Fruit fly (Drosophila melanogaster) whole organism, embryonic: ENCODE data around the gene CG7006.

ENCODE experiments used
- CG10209 ChIP-seq: fragments of 200-800 bp; sonication (Bioruptor generic); optimal IDR thresholded peaks from 3 replicates; lab custom pipeline; 2017; ENCODE audit warnings: missing biosample characterization, mild to moderate bottlenecking, missing genetic modification characterization, missing genetic modification reagents
- CG12942 ChIP-seq: fragments of 200-800 bp; sonication (Bioruptor generic); optimal IDR thresholded peaks from 3 replicates; lab custom pipeline; 2016; ENCODE audit warnings: missing biosample characterization, missing genetic modification characterization
- CG14710 ChIP-seq: fragments of 200-800 bp; sonication (Bioruptor generic); optimal IDR thresholded peaks from 3 replicates; lab custom pipeline; 2019; ENCODE audit warnings: missing biosample characterization, mild to moderate bottlenecking, missing genetic modification characterization, moderate library complexity
- CG15269 ChIP-seq: fragments of 200-800 bp; sonication (Bioruptor generic); optimal IDR thresholded peaks from 2 replicates; lab custom pipeline; 2018; ENCODE audit warnings: missing biosample characterization, mild to moderate bottlenecking, missing genetic modification characterization, moderate library complexity
- CG1529 ChIP-seq: fragments of 200-800 bp; sonication (Bioruptor generic); optimal IDR thresholded peaks from 3 replicates; lab custom pipeline; 2018; ENCODE audit warnings: missing biosample characterization, missing genetic modification characterization
- CG16815 ChIP-seq: fragments of 200-800 bp; sonication (Bioruptor generic); optimal IDR thresholded peaks from 3 replicates; lab custom pipeline; 2017; ENCODE audit warnings: missing biosample characterization, mild to moderate bottlenecking, missing genetic modification characterization
- CG17385 ChIP-seq: fragments of 200-800 bp; sonication (Bioruptor generic); optimal IDR thresholded peaks from 3 replicates; lab custom pipeline; 2018; ENCODE audit warnings: missing biosample characterization, mild to moderate bottlenecking, missing genetic modification characterization
- CG2129 ChIP-seq: fragments of 200-800 bp; sonication (Bioruptor generic); IDR thresholded peaks from 2 replicates; pipeline ENCODE4 v1.3.6; 2022; ENCODE audit warnings: missing biosample characterization, missing genetic modification characterization; ENCODE audit not compliant: partially characterized antibody
- CG30020 ChIP-seq: fragments of 200-800 bp; optimal IDR thresholded peaks from 2 replicates; lab custom pipeline; 2019; ENCODE audit warnings: missing biosample characterization, mild to moderate bottlenecking, missing genetic modification characterization, moderate library complexity
- CG31365 ChIP-seq: fragments of 200-800 bp; sonication (Bioruptor generic); optimal IDR thresholded peaks from 2 replicates; lab custom pipeline; 2018; ENCODE audit warnings: missing biosample characterization, mild to moderate bottlenecking, missing genetic modification characterization
- CG3163 ChIP-seq: fragments of 200-800 bp; sonication (Bioruptor generic); optimal IDR thresholded peaks from 3 replicates; lab custom pipeline; 2016; ENCODE audit warnings: missing biosample characterization, missing genetic modification characterization
- CG6175 ChIP-seq: fragments of 200-800 bp; sonication (Bioruptor generic); IDR thresholded peaks from 3 replicates; pipeline ENCODE4 v1.3.6; 2022; ENCODE audit warnings: missing biosample characterization, missing genetic modification characterization
- CG7786 ChIP-seq: fragments of 200-800 bp; sonication (Bioruptor generic); optimal IDR thresholded peaks from 2 replicates; lab custom pipeline; 2016; ENCODE audit warnings: missing biosample characterization, missing genetic modification characterization
- CG8388 ChIP-seq: fragments of 200-800 bp; sonication (Bioruptor generic); optimal IDR thresholded peaks from 2 replicates; lab custom pipeline; 2019; ENCODE audit warnings: missing biosample characterization, mild to moderate bottlenecking, missing genetic modification characterization, moderate library complexity
- Camta ChIP-seq: fragments of 200-800 bp; sonication (Bioruptor generic); optimal IDR thresholded peaks from 2 replicates; lab custom pipeline; 2016; ENCODE audit warnings: missing biosample characterization, missing genetic modification characterization
- CrebB ChIP-seq: fragments of 200-800 bp; sonication (Bioruptor generic); optimal IDR thresholded peaks from 3 replicates; lab custom pipeline; 2018; ENCODE audit warnings: missing biosample characterization, mild to moderate bottlenecking, missing genetic modification characterization
- Dip2 ChIP-seq: fragments of 200-800 bp; sonication (Bioruptor generic); IDR thresholded peaks from 2 replicates; pipeline ENCODE4 v1.3.6; 2022; ENCODE audit warnings: missing biosample characterization, missing genetic modification characterization
- Ets97D ChIP-seq: fragments of 200-800 bp; sonication (Bioruptor generic); optimal IDR thresholded peaks from 3 replicates; lab custom pipeline; 2016; ENCODE audit warnings: missing biosample characterization, missing genetic modification characterization
- HHEX ChIP-seq: fragments of 200-800 bp; sonication (Bioruptor generic); optimal IDR thresholded peaks from 3 replicates; lab custom pipeline; 2017; ENCODE audit warnings: missing biosample characterization, mild to moderate bottlenecking, missing genetic modification characterization, missing genetic modification reagents
- HLH3B ChIP-seq: fragments of 200-800 bp; sonication (Bioruptor generic); IDR thresholded peaks from 2 replicates; pipeline ENCODE4 v1.3.6; 2022; ENCODE audit warnings: missing biosample characterization, missing genetic modification characterization
- Hr39 ChIP-seq: fragments of >200 bp; optimal IDR thresholded peaks from 2 replicates; lab custom pipeline; 2017
- MTF-1 ChIP-seq: fragments of 200-800 bp; sonication (Bioruptor generic); optimal IDR thresholded peaks from 2 replicates; lab custom pipeline; 2018; ENCODE audit warnings: missing biosample characterization, mild to moderate bottlenecking, missing genetic modification characterization, borderline replicate concordance
- Mrtf ChIP-seq: fragments of 200-800 bp; sonication (Bioruptor generic); IDR thresholded peaks from 3 replicates; pipeline ENCODE4 v1.3.6; 2022; ENCODE audit warnings: missing biosample characterization, missing genetic modification characterization
- Myb ChIP-seq: fragments of 200-800 bp; sonication (Bioruptor generic); optimal IDR thresholded peaks from 2 replicates; lab custom pipeline; 2016; ENCODE audit warnings: missing biosample characterization, missing genetic modification characterization
- Nf-YB ChIP-seq: fragments of 200-800 bp; sonication (Bioruptor generic); optimal IDR thresholded peaks from 3 replicates; lab custom pipeline; 2019; ENCODE audit warnings: missing biosample characterization, mild to moderate bottlenecking, missing genetic modification characterization, moderate library complexity
- Rfx ChIP-seq: fragments of 200-800 bp; sonication (Bioruptor generic); IDR thresholded peaks from 2 replicates; pipeline ENCODE4 v1.3.6; 2022; ENCODE audit warnings: missing biosample characterization, missing genetic modification characterization
- Rx ChIP-seq: fragments of 200-800 bp; sonication (Bioruptor generic); IDR thresholded peaks from 2 replicates; pipeline ENCODE4 v1.3.6; 2022; ENCODE audit warnings: missing biosample characterization, missing genetic modification characterization
- Sry-δ ChIP-seq: fragments of 200-800 bp; sonication (Bioruptor generic); optimal IDR thresholded peaks from 2 replicates; lab custom pipeline; 2016; ENCODE audit warnings: missing biosample characterization, missing genetic modification characterization
- abd-A ChIP-seq: fragments of 200-800 bp; sonication (Bioruptor generic); optimal IDR thresholded peaks from 3 replicates; lab custom pipeline; 2019; ENCODE audit warnings: missing biosample characterization, mild to moderate bottlenecking, missing genetic modification characterization, moderate library complexity
- ap ChIP-seq: fragments of 200-800 bp; sonication (Bioruptor generic); IDR thresholded peaks from 2 replicates; pipeline ENCODE4 v1.3.6; 2022; ENCODE audit warnings: missing biosample characterization, missing genetic modification characterization
- bcd ChIP-seq: fragments of 200-800 bp; sonication (Bioruptor generic); optimal IDR thresholded peaks from 2 replicates; lab custom pipeline; 2017; ENCODE audit warnings: missing biosample characterization, mild to moderate bottlenecking, missing genetic modification characterization
- cad ChIP-seq: fragments of >200 bp; optimal IDR thresholded peaks from 2 replicates; lab custom pipeline; 2017; ENCODE audit warnings: missing biosample characterization, missing genetic modification characterization
- croc ChIP-seq: fragments of 200-800 bp; sonication (Bioruptor generic); conservative IDR thresholded peaks from 3 replicates; pipeline ENCODE4 v1.3.6; 2022; ENCODE audit warnings: missing biosample characterization, missing genetic modification characterization
- cwo ChIP-seq: fragments of 200-800 bp; sonication (Bioruptor generic); optimal IDR thresholded peaks from 3 replicates; lab custom pipeline; 2017; ENCODE audit warnings: missing biosample characterization, missing genetic modification characterization, mild to moderate bottlenecking, moderate library complexity, missing genetic modification reagents
- dimm ChIP-seq: fragments of 200-800 bp; sonication (Bioruptor generic); IDR thresholded peaks from 2 replicates; pipeline ENCODE4 v1.3.6; 2022; ENCODE audit warnings: missing biosample characterization, missing genetic modification characterization
- gt ChIP-seq: fragments of 200-800 bp; sonication (Bioruptor generic); IDR thresholded peaks from 2 replicates; pipeline ENCODE4 v1.3.6; 2022; ENCODE audit warnings: missing biosample characterization, missing genetic modification characterization
- kah ChIP-seq: fragments of 200-800 bp; sonication (Bioruptor generic); optimal IDR thresholded peaks from 2 replicates; lab custom pipeline; 2018; ENCODE audit warnings: missing biosample characterization, mild to moderate bottlenecking, missing genetic modification characterization
- lola ChIP-seq, 3 experiments: fragments of >200 bp in 2 of 3; fragments of 200-800 bp in 1 of 3; sonication (Bioruptor generic) in 1 of 3; optimal IDR thresholded peaks; 2 replicates each; lab custom pipeline; 2017 to 2019; ENCODE audit warnings: missing biosample characterization in 3 of 3, missing genetic modification characterization in 3 of 3, mild to moderate bottlenecking in 1 of 3, moderate library complexity in 1 of 3
- nau ChIP-seq: fragments of 200-800 bp; sonication (Bioruptor generic); optimal IDR thresholded peaks from 3 replicates; lab custom pipeline; 2017; ENCODE audit warnings: missing biosample characterization, mild to moderate bottlenecking, missing genetic modification characterization, missing genetic modification reagents
- odd ChIP-seq: fragments of 200-800 bp; sonication (Bioruptor generic); optimal IDR thresholded peaks from 2 replicates; lab custom pipeline; 2017; ENCODE audit warnings: missing biosample characterization, mild to moderate bottlenecking, missing genetic modification characterization
- pfk ChIP-seq: fragments of 200-800 bp; sonication (Bioruptor generic); optimal IDR thresholded peaks from 2 replicates; lab custom pipeline; 2018; ENCODE audit warnings: missing biosample characterization, mild to moderate bottlenecking, missing genetic modification characterization, moderate library complexity
- pum ChIP-seq: fragments of 200-800 bp; sonication (Bioruptor generic); optimal IDR thresholded peaks from 2 replicates; lab custom pipeline; 2016; ENCODE audit warnings: missing biosample characterization, missing genetic modification characterization
- schlank ChIP-seq: fragments of 200-800 bp; sonication (Bioruptor generic); optimal IDR thresholded peaks from 2 replicates; lab custom pipeline; 2018; ENCODE audit warnings: missing biosample characterization, mild to moderate bottlenecking, missing genetic modification characterization
- scrt ChIP-seq: fragments of 200-800 bp; sonication (Bioruptor generic); optimal IDR thresholded peaks from 2 replicates; lab custom pipeline; 2018; ENCODE audit warnings: missing biosample characterization, mild to moderate bottlenecking, missing genetic modification characterization, moderate library complexity
- sisA ChIP-seq: fragments of 200-800 bp; sonication (Bioruptor generic); IDR thresholded peaks from 2 replicates; pipeline ENCODE4 v1.3.6; 2022; ENCODE audit warnings: missing biosample characterization, missing genetic modification characterization
- sna ChIP-seq: fragments of 200-800 bp; sonication (Bioruptor generic); IDR thresholded peaks from 2 replicates; pipeline ENCODE4 v1.3.6; 2022; ENCODE audit warnings: missing biosample characterization, missing genetic modification characterization; ENCODE audit not compliant: partially characterized antibody
- sob ChIP-seq: fragments of 200-800 bp; sonication (Bioruptor generic); IDR thresholded peaks from 2 replicates; pipeline ENCODE4 v1.3.6; 2022; ENCODE audit warnings: missing biosample characterization, missing genetic modification characterization
- tap ChIP-seq: fragments of 200-800 bp; optimal IDR thresholded peaks from 3 replicates; lab custom pipeline; 2019; ENCODE audit warnings: missing biosample characterization, mild to moderate bottlenecking, missing genetic modification characterization, moderate library complexity
- wdn ChIP-seq: fragments of 200-800 bp; sonication (Bioruptor generic); IDR thresholded peaks from 2 replicates; pipeline ENCODE4 v1.3.6; 2022; ENCODE audit warnings: missing biosample characterization, missing genetic modification characterization
- zen ChIP-seq: fragments of 200-800 bp; sonication (Bioruptor generic); optimal IDR thresholded peaks from 3 replicates; lab custom pipeline; 2018; ENCODE audit warnings: missing biosample characterization, mild to moderate bottlenecking, missing genetic modification characterization, moderate library complexity

CG7006 gene

DNA sequence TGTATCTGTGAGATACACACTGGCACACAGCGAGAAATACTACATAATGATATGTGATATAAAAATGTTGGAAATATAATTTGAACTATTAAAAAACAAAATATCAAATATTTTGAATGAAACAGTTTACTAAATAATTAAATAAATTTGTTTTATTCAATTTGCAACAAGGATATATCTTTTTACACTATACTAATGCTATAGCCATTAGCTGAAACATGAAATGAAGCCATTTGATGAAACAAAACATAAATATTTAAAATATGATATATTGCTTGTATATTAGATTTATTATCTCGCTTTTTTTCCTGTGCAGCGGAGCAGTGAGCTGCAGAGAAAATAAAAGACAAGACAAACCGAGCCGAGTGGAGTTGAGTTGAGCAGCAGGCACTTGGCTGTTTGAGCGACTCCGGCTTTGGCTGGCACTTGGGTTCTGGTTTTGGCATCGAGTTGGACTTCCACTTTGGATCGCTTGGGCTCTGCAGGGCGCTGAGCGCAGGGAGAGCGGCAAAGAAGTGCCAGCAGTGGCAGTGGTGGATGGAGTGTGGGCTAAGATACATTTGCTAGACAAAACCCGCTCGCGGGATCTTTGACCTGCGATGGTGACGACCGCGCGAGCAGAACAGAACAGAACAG lies 43.0 kb downstream of the CG7006 start (continued):
- no peak for TF ChIP-seq cad (GFP tag; lab: Kevin White, UChicago)
- TF ChIP-seq Myb (GFP tag; lab: Kevin White, UChicago), result no peak
- peak; percentile 94 for TF ChIP-seq CG14710 (tag; lab: Kevin White, UChicago)
- peak; percentile 80 for TF ChIP-seq bcd (GFP tag; lab: Kevin White, UChicago)
- TF ChIP-seq cwo (GFP tag; lab: Kevin White, UChicago), result peak; percentile 73
- no peak for TF ChIP-seq wdn
- peak; percentile 55 for TF ChIP-seq CG1529 (GFP tag; lab: Kevin White, UChicago)
- peak; percentile 40 for TF ChIP-seq MTF-1 (GFP tag; lab: Kevin White, UChicago)
- peak; percentile 84 for TF ChIP-seq CG8388 (GFP tag; lab: Kevin White, UChicago)
- peak; percentile 73 for TF ChIP-seq HHEX (GFP tag; lab: Kevin White, UChicago)
- TF ChIP-seq sna (GFP tag; lab: Robert Waterston, UW), result no peak
- TF ChIP-seq CG17385, result peak; percentile 74
- no peak for TF ChIP-seq abd-A (tag; lab: Kevin White, UChicago)
- peak; percentile 78 for TF ChIP-seq CG16815 (GFP tag; lab: Kevin White, UChicago)
- TF ChIP-seq Dip2 (GFP tag; lab: Robert Waterston, UW), result no peak
- TF ChIP-seq kah, result peak; percentile 53
- TF ChIP-seq CG30020, result peak; percentile 73
- TF ChIP-seq Rfx (GFP tag; lab: Robert Waterston, UW), result peak; percentile 54
- peak; percentile 60 for TF ChIP-seq odd (GFP tag; lab: Kevin White, UChicago)
- TF ChIP-seq pfk (GFP tag; lab: Kevin White, UChicago), result no peak
- TF ChIP-seq HLH3B, result peak; percentile 71
- TF ChIP-seq CG10209, result peak; percentile 78
- no peak for TF ChIP-seq CG6175
- no peak for TF ChIP-seq schlank (tag; lab: Kevin White, UChicago)
- peak; percentile 63 for TF ChIP-seq zen (tag; lab: Kevin White, UChicago)
- TF ChIP-seq CG15269, result peak; percentile 86
- 0 out of 2 replicates have a peak, but pooled peaks have one; percentile 6 for TF ChIP-seq dimm (GFP tag; lab: Robert Waterston, UW)
- no peak for TF ChIP-seq nau
- TF ChIP-seq tap, result peak; percentile 81
- peak; percentile 55; the same call in 2 of the 3 replicates for TF ChIP-seq Mrtf
- TF ChIP-seq pum (GFP tag; lab: Kevin White, UChicago), result no peak
- peak; percentile 60; the same call in 1 of the 2 replicates for TF ChIP-seq ap (GFP tag; lab: Robert Waterston, UW)
- TF ChIP-seq CG12942 (GFP tag; lab: Kevin White, UChicago), result peak; percentile 52
- TF ChIP-seq Hr39 (lab: Kevin White, UChicago), result no peak
- no peak for TF ChIP-seq Ets97D (GFP tag; lab: Kevin White, UChicago)
- peak; percentile 61 for TF ChIP-seq CrebB
- TF ChIP-seq Sry-δ, result no peak
- TF ChIP-seq scrt (GFP tag; lab: Kevin White, UChicago), result peak; percentile 64
- TF ChIP-seq, all 482 proteins: peak for 252

DNA sequence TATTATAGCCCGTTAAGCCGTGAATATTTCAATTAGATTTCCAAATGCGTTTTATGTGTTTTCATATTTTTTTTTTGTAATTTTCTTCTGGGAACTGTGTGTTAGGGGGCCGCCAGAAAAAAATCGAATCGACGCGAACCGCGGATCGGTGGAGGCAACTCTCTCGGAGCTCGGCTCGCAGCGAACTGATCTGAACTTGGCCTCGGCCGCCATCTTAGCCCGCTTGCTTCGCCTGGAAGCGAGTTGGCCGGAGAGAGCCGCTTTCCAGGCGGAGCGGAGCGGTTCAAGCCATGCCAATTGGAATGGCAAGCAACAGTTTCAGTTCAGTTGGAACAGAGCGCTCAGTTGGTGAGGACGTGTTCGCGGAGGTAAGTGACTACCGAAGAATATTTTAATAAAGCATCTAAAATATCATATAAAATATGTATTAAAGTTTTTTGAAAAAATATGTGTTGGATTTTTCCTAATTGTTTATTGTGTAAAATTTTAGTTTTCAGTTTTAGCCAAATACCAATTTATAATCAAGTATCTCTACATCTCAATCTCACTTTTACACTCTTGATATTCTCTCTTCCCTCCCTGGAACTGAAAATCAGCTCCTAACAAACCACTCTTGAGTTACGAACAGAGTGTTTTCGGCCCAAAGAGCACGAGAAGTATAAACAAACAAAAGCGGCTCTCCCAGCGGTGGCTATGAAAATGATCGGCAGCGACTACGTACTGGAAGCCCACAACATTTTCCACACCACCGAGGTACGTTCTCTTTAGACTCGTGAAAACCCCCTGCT lies 44.2 kb downstream of the CG7006 start, which contains the start of the genes CG31121 and CG11069:
CG31121 (minus strand) TSS at position 187 of the 788 bp plus-strand sequence.
CG11069 (plus strand) TSS at position 324 of the 788 bp plus-strand sequence.
- TF ChIP-seq Camta (GFP tag; lab: Kevin White, UChicago) (no peak), sob (peak; percentile 30; the same call in 1 of the 2 replicates), Nf-YB (GFP tag; lab: Kevin White, UChicago) (no peak), sisA (no peak), Rx (no peak), CG7786 (no peak), CG31365 (tag; lab: Kevin White, UChicago) (no peak), croc (GFP tag; lab: Robert Waterston, UW) (no peak), lola (GFP tag; optimal IDR thresholded peaks at IDR 0.05; lab: Kevin White, UChicago) (no peak), gt (GFP tag; lab: Robert Waterston, UW) (no peak), CG3163 (GFP tag; lab: Kevin White, UChicago) (peak; percentile 84), CG2129 (no peak)
